Worm (Caenorhabditis elegans) whole organism, L3 larva: ENCODE data around the gene rrp-1.

Source experiments
- fkh-10 ChIP-seq: sonication (generic microtip); optimal IDR thresholded peaks from 2 replicates; lab custom pipeline; 2017; ENCODE audit warnings: missing biosample characterization, missing genetic modification reagents, missing genetic modification characterization
- nhr-11 ChIP-seq: fragments of 150-350 bp; optimal IDR thresholded peaks from 2 replicates; lab custom pipeline; 2014; ENCODE audit warnings: missing biosample characterization, missing genetic modification characterization
- nhr-77 ChIP-seq: fragments of 150-350 bp; optimal IDR thresholded peaks from 2 replicates; lab custom pipeline; 2014; ENCODE audit warnings: missing biosample characterization, missing genetic modification characterization
- pha-4 ChIP-seq: fragments of 150-350 bp; optimal IDR thresholded peaks from 2 replicates; lab custom pipeline; 2014; ENCODE audit warnings: missing biosample characterization, missing genetic modification reagents, missing genetic modification characterization
- snpc-4 ChIP-seq: fragments of 150-350 bp; optimal IDR thresholded peaks from 2 replicates; lab custom pipeline; 2014; ENCODE audit warnings: missing biosample characterization, missing genetic modification characterization

DNA sequence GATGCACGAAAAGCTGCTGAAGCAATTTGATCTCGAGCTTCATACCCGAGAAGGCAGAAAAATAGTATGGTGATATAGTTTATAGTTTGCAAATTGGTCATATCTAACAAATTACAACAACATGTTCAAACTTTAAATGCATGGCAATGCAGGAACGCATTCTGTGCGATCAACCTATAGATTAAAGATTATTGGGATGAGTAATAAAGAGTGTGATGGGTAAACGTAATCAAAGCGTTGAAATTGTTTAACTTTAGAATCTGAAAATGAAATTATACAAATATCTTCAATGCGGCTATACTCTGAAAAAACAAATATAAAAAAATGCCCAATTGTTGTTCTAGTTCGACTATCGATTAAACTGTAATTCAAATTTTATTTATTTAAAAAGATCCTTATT is 5.8 kb downstream of the rrp-1 start, which contains the start of gene C47E12.14:
- TF ChIP-seq pha-4 (tag; lab: Kevin White, UChicago) (no peak), nhr-11 (tag; lab: Kevin White, UChicago) (no peak), fkh-10 (no peak), nhr-77 (tag; lab: Kevin White, UChicago) (no peak), snpc-4 (tag; lab: Kevin White, UChicago) (no peak)
